Worm (Caenorhabditis elegans) whole organism, late embryonic: ENCODE results near the gene R09E10.2.
A peak's percentile ranks its signal among the peaks of the same experiment; 100 is the strongest.

Source experiments
- C08G9.2 ChIP-seq: sonication (generic microtip); optimal IDR thresholded peaks from 2 replicates; lab custom pipeline; 2016; ENCODE audit warnings: mild to moderate bottlenecking, missing genetic modification characterization, moderate library complexity, missing compliant biosample characterization
- F13H6.1 ChIP-seq: sonication (generic microtip); optimal IDR thresholded peaks from 2 replicates; lab custom pipeline; 2016; ENCODE audit warnings: missing genetic modification characterization, missing compliant biosample characterization
- ahr-1 ChIP-seq: sonication (generic microtip); optimal IDR thresholded peaks from 2 replicates; lab custom pipeline; 2016; ENCODE audit warnings: missing genetic modification characterization, missing compliant biosample characterization
- ceh-14 ChIP-seq: sonication (generic microtip); optimal IDR thresholded peaks from 2 replicates; lab custom pipeline; 2016; ENCODE audit warnings: missing genotype, missing genetic modification characterization, missing compliant biosample characterization
- ceh-18 ChIP-seq: sonication (generic microtip); optimal IDR thresholded peaks from 2 replicates; lab custom pipeline; 2016; ENCODE audit warnings: missing genetic modification characterization, missing compliant biosample characterization
- ceh-2 ChIP-seq: sonication (generic microtip); optimal IDR thresholded peaks from 2 replicates; lab custom pipeline; 2016; ENCODE audit warnings: missing genotype, missing genetic modification characterization, missing compliant biosample characterization
- ceh-22 ChIP-seq: sonication (generic microtip); optimal IDR thresholded peaks from 2 replicates; lab custom pipeline; 2017; ENCODE audit warnings: missing biosample characterization, missing genetic modification characterization
- ceh-24 ChIP-seq: sonication (generic microtip); optimal IDR thresholded peaks from 2 replicates; lab custom pipeline; 2016; ENCODE audit warnings: mild to moderate bottlenecking, missing genetic modification characterization, missing compliant biosample characterization
- ceh-31 ChIP-seq: sonication (generic microtip); optimal IDR thresholded peaks from 2 replicates; lab custom pipeline; 2016; ENCODE audit warnings: missing genetic modification characterization, missing compliant biosample characterization
- ceh-34 ChIP-seq: sonication (generic microtip); optimal IDR thresholded peaks from 2 replicates; lab custom pipeline; 2016; ENCODE audit warnings: mild to moderate bottlenecking, missing genetic modification characterization, missing compliant biosample characterization
- ceh-45 ChIP-seq: fragments of 200-800 bp; sonication (Bioruptor generic); IDR thresholded peaks from 2 replicates; pipeline ENCODE4 v1.3.6; 2022; ENCODE audit warnings: missing genetic modification reagents, missing genetic modification characterization, missing compliant biosample characterization
- ceh-6 ChIP-seq: fragments of 200-800 bp; sonication (Bioruptor generic); optimal IDR thresholded peaks from 2 replicates; lab custom pipeline; 2018; ENCODE audit warnings: mild to moderate bottlenecking, missing genetic modification characterization, missing compliant biosample characterization
- ceh-9 ChIP-seq: sonication (generic microtip); optimal IDR thresholded peaks from 2 replicates; lab custom pipeline; 2016; ENCODE audit warnings: mild to moderate bottlenecking, missing genetic modification characterization, inconsistent platforms, missing compliant biosample characterization
- elt-2 ChIP-seq: sonication (generic microtip); optimal IDR thresholded peaks from 2 replicates; lab custom pipeline; 2016; ENCODE audit warnings: missing genetic modification reagents, missing genetic modification characterization, missing compliant biosample characterization
- eyg-1 ChIP-seq: sonication (generic microtip); optimal IDR thresholded peaks from 2 replicates; lab custom pipeline; 2016; ENCODE audit warnings: missing genotype, missing genetic modification characterization, missing compliant biosample characterization
- fkh-10 ChIP-seq: fragments of 150-350 bp; optimal IDR thresholded peaks from 2 replicates; lab custom pipeline; 2014; ENCODE audit warnings: missing biosample characterization, missing genetic modification reagents, missing genetic modification characterization
- hlh-6 ChIP-seq: sonication (generic microtip); optimal IDR thresholded peaks from 2 replicates; lab custom pipeline; 2016; ENCODE audit warnings: missing genotype, missing genetic modification characterization, missing compliant biosample characterization
- lin-11 ChIP-seq: fragments of 200-800 bp; sonication (Bioruptor generic); optimal IDR thresholded peaks from 2 replicates; lab custom pipeline; 2018; ENCODE audit warnings: mild to moderate bottlenecking, missing genetic modification characterization, missing compliant biosample characterization
- nfya-1 ChIP-seq: sonication (generic microtip); optimal IDR thresholded peaks from 2 replicates; lab custom pipeline; 2017; ENCODE audit warnings: missing genetic modification characterization, mild to moderate bottlenecking, missing compliant biosample characterization, antibody characterized with exemption, moderate library complexity
- nhr-232 ChIP-seq: sonication (generic microtip); optimal IDR thresholded peaks from 2 replicates; lab custom pipeline; 2016; ENCODE audit warnings: missing genetic modification characterization, missing compliant biosample characterization
- pag-3 ChIP-seq: sonication (generic microtip); optimal IDR thresholded peaks from 2 replicates; lab custom pipeline; 2016; ENCODE audit warnings: missing compliant biosample characterization, missing genetic modification characterization, borderline replicate concordance
- pax-1 ChIP-seq: fragments of 150-350 bp; optimal IDR thresholded peaks from 2 replicates; lab custom pipeline; 2014; ENCODE audit warnings: missing biosample characterization, missing genetic modification characterization
- pha-4 ChIP-seq: fragments of 150-350 bp; optimal IDR thresholded peaks from 2 replicates; lab custom pipeline; 2018; ENCODE audit warnings: missing biosample characterization, missing genetic modification reagents, missing genetic modification characterization
- pqm-1 ChIP-seq: sonication (generic microtip); optimal IDR thresholded peaks from 2 replicates; lab custom pipeline; 2016; ENCODE audit warnings: missing genetic modification characterization, missing compliant biosample characterization
- ref-2 ChIP-seq: sonication (generic microtip); optimal IDR thresholded peaks from 2 replicates; lab custom pipeline; 2016; ENCODE audit warnings: missing genetic modification characterization, missing compliant biosample characterization
- rnt-1 ChIP-seq: sonication (generic microtip); optimal IDR thresholded peaks from 2 replicates; lab custom pipeline; 2016; ENCODE audit warnings: missing genetic modification characterization, missing compliant biosample characterization
- sdc-2 ChIP-seq: sonication (generic microtip); optimal IDR thresholded peaks from 2 replicates; lab custom pipeline; 2016; ENCODE audit warnings: missing genotype, missing genetic modification characterization, missing compliant biosample characterization
- sox-2 ChIP-seq: fragments of 200-800 bp; sonication (Bioruptor generic); IDR thresholded peaks from 2 replicates; pipeline ENCODE4 v1.3.6; 2022; ENCODE audit warnings: missing genetic modification reagents, missing genetic modification characterization, missing compliant biosample characterization
- tbx-2 ChIP-seq: sonication (generic microtip); optimal IDR thresholded peaks from 2 replicates; lab custom pipeline; 2016; ENCODE audit warnings: missing genetic modification characterization, missing compliant biosample characterization
- ttx-3 ChIP-seq: sonication (generic microtip); optimal IDR thresholded peaks from 2 replicates; lab custom pipeline; 2016; ENCODE audit warnings: missing genetic modification reagents, missing genetic modification characterization, missing compliant biosample characterization
- unc-3 ChIP-seq, 2 experiments: fragments of 200-800 bp in 1 of 2; sonication (Bioruptor generic) in 1 of 2; sonication (generic microtip) in 1 of 2; conservative IDR thresholded peaks in 1 of 2; optimal IDR thresholded peaks in 1 of 2; 2 replicates each; pipeline versions ENCODE4 v1.3.6 to Lab custom; 2016 to 2022; ENCODE audit warnings: missing compliant biosample characterization in 2 of 2, missing genetic modification characterization in 2 of 2, missing genetic modification reagents in 1 of 2
- unc-42 ChIP-seq: sonication (generic microtip); optimal IDR thresholded peaks from 2 replicates; lab custom pipeline; 2016; ENCODE audit warnings: missing genotype, missing genetic modification characterization, missing compliant biosample characterization
- zip-5 ChIP-seq: sonication (generic microtip); optimal IDR thresholded peaks from 2 replicates; lab custom pipeline; 2016; ENCODE audit warnings: missing genetic modification characterization, missing compliant biosample characterization

Gene R09E10.2

DNA sequence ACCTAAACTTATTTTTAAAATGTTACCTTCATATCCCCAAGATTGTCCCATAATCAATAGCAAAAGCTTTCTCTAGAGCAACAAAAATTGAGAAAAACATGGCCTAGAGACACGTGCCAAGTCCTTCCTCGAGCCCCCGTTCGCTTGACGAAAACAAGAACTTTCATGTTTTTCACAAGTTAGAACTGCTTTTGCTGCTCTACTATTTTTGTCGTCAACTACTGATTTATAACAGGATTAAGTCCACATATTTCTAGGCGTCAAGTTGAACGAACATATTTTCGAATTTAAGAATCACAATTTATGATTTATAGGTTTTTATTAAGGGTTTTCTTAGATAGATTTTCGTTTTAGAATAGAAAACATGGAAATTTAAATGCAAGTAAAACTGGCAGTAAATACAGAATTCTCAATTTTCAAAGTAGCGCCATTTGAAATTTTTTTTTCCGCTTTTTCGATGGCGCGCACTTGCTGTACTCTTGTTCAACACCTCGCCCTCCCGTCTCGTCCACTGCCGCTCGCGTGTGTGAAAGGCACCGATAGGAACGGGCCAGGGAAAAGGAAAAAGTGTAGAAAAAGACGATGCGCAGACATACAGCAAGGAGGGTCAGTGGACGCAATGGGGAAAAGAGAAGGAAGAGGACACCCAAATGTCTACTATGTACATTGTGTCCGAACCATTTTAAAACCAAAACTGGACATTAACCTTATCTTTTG is 33.7 kb downstream of the R09E10.2 start, which contains the start of gene rad-51:
Gene rad-51 (minus strand): TSS at position 51 of the 717 bp plus-strand sequence.
- peak; percentile 65 for TF ChIP-seq tbx-2
- TF ChIP-seq ceh-18 (tag; lab: Kevin White, UChicago), result peak; percentile 6
- TF ChIP-seq ceh-34 (tag; lab: Kevin White, UChicago), result peak; percentile 12
- TF ChIP-seq unc-3 (GFP tag; conservative IDR thresholded peaks at IDR 0.05; lab: Robert Waterston, UW), result no peak
- TF ChIP-seq unc-3 (tag; optimal IDR thresholded peaks at IDR 0.05; lab: Kevin White, UChicago), result no peak
- TF ChIP-seq zip-5 (tag; lab: Kevin White, UChicago), result no peak
- TF ChIP-seq fkh-10, result no peak
- TF ChIP-seq ref-2 (tag; lab: Kevin White, UChicago), result no peak
- peak; percentile 54 for TF ChIP-seq ceh-31 (tag; lab: Kevin White, UChicago)
- TF ChIP-seq sdc-2 (tag; lab: Kevin White, UChicago), result no peak
- TF ChIP-seq nfya-1 (tag; lab: Kevin White, UChicago), result peak; percentile 84
- no peak for TF ChIP-seq ttx-3 (tag; lab: Kevin White, UChicago)
- peak; percentile 12 for TF ChIP-seq F13H6.1 (tag; lab: Kevin White, UChicago)
- peak; percentile 14 for TF ChIP-seq rnt-1 (tag; lab: Kevin White, UChicago)
- peak; percentile 42 for TF ChIP-seq unc-42

DNA sequence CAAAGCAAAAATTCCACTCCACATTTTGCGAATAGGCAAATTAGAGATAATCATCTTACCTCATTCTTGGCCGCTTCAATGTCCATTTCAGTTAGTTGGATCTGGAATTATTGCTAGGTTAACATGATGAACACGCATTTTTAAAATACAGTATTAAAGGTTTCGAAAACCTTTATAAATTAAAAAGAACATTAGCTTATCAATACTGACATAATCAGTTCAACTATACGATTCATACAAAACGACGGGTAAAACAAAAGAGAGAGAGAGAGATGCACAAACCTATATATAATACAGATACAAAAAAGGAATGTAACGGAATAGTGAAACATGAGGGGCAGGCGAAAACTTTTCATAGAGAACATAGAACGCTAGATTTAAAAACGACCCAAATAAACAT is 36.6 kb downstream of the R09E10.2 start, which contains the start of gene thk-1:
Gene thk-1 (minus strand): TSS at position 101 of the 400 bp plus-strand sequence.
- TF ChIP-seq hlh-6, result no peak
- TF ChIP-seq ceh-9 (tag; lab: Kevin White, UChicago), result no peak
- TF ChIP-seq pha-4 (tag; lab: Kevin White, UChicago), result no peak
- no peak for TF ChIP-seq ceh-2 (tag; lab: Kevin White, UChicago)
- no peak for TF ChIP-seq rnt-1 (tag; lab: Kevin White, UChicago)
- TF ChIP-seq ceh-24, result no peak
- no peak for TF ChIP-seq pag-3 (tag; lab: Kevin White, UChicago)
- TF ChIP-seq nhr-232, result no peak
- no peak for TF ChIP-seq ahr-1 (tag; lab: Kevin White, UChicago)
- no peak for TF ChIP-seq sox-2 (GFP tag; lab: Robert Waterston, UW)
- TF ChIP-seq lin-11, result no peak
- no peak for TF ChIP-seq ceh-18 (tag; lab: Kevin White, UChicago)
- no peak for TF ChIP-seq fkh-10
- no peak for TF ChIP-seq ceh-22 (tag; lab: Kevin White, UChicago)

ce11 chrIV:10277716-10278115 is 40.4 kb downstream of the R09E10.2 start, which contains the start of gene Y43C5A.4:
Gene Y43C5A.4, plus strand, starts transcription at chrIV:10278016.
- no peak for TF ChIP-seq pqm-1
- no peak for TF ChIP-seq tbx-2
- no peak for TF ChIP-seq ref-2 (tag; lab: Kevin White, UChicago)
- TF ChIP-seq ceh-2 (tag; lab: Kevin White, UChicago), result no peak
- no peak for TF ChIP-seq pax-1 (tag; lab: Kevin White, UChicago)
- TF ChIP-seq ahr-1 (tag; lab: Kevin White, UChicago), result no peak
- TF ChIP-seq ceh-6, result no peak
- TF ChIP-seq rnt-1 (tag; lab: Kevin White, UChicago), result no peak
- TF ChIP-seq ceh-14 (tag; lab: Kevin White, UChicago), result no peak
- TF ChIP-seq C08G9.2 (tag; lab: Kevin White, UChicago), result no peak
- TF ChIP-seq pag-3 (tag; lab: Kevin White, UChicago), result no peak
- no peak for TF ChIP-seq ceh-45 (GFP tag; lab: Robert Waterston, UW)
- TF ChIP-seq ceh-22 (tag; lab: Kevin White, UChicago), result no peak
- no peak for TF ChIP-seq eyg-1 (tag; lab: Kevin White, UChicago)
- TF ChIP-seq nhr-232, result no peak

ce11 chrIV:10276960-10277359 is 41.1 kb downstream of the R09E10.2 start, which contains the start of gene Y43C5A.7:
Gene Y43C5A.7, plus strand, starts transcription at chrIV:10277260.
- no peak for TF ChIP-seq lin-11
- TF ChIP-seq pax-1 (tag; lab: Kevin White, UChicago), result no peak
- no peak for TF ChIP-seq elt-2 (tag; lab: Kevin White, UChicago)
- no peak for TF ChIP-seq unc-3 (GFP tag; conservative IDR thresholded peaks at IDR 0.05; lab: Robert Waterston, UW)
- TF ChIP-seq unc-3 (tag; optimal IDR thresholded peaks at IDR 0.05; lab: Kevin White, UChicago), result no peak
